Fruit fly (Drosophila melanogaster): Measurements from ENCODE around the gene pasi1.

The pasi1 gene

DNA sequence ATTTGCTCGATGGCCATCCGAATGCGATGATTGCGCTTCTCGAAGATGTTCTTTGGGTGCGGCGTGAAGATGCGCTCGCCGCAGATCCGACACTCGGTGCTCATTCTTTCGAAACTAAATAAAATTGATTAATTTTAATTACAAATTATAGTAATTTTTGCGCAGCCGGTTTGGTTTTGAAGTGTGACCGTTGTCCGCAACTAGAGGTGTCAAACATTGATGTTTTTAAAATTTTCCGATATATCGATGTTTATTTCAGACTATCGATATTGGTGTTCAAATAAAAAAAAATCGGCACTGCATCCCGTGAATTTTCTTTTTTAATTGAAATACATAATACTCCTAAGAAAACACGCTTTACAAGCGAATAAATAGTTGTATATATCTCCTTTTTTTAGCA is 14.1 kb downstream of the pasi1 start, which contains the start of gene Odj (continued):
- TF ChIP-seq sna (GFP tag; IDR thresholded peaks at IDR 0.05; ENCODE audit: partially characterized antibody) (peak; percentile 93), Sin3A (optimal IDR thresholded peaks at IDR 0.05) (no peak), CG14050 (GFP tag; IDR thresholded peaks at IDR 0.05) (no peak), unpg (GFP tag; optimal IDR thresholded peaks at IDR 0.05) (no peak), prd (optimal IDR thresholded peaks at IDR 0.05) (no peak), prd (GFP tag; IDR thresholded peaks at IDR 0.05) (no peak), Atf6 (GFP tag; IDR thresholded peaks at IDR 0.05) (0 out of 2 replicates have a peak, but pooled peaks have one; percentile 14), CG32532 (GFP tag; IDR thresholded peaks at IDR 0.05) (no peak; the same call in 1 of the 2 replicates), CG4730 (GFP tag; IDR thresholded peaks at IDR 0.05) (no peak), Fer2 (tag; optimal IDR thresholded peaks at IDR 0.05) (no peak), tap (tag; optimal IDR thresholded peaks at IDR 0.05) (no peak), Poxn (GFP tag; IDR thresholded peaks at IDR 0.05) (no peak), Dad (GFP tag; optimal IDR thresholded peaks at IDR 0.05) (no peak), CG1603 (tag; optimal IDR thresholded peaks at IDR 0.05) (peak; percentile 41), CG14860 (GFP tag; IDR thresholded peaks at IDR 0.05; ENCODE audit: partially characterized antibody) (peak; percentile 85), corto (GFP tag; optimal IDR thresholded peaks at IDR 0.05) (no peak), CG6765 (GFP tag; optimal IDR thresholded peaks at IDR 0.05) (no peak), Atf-2 (GFP tag; optimal IDR thresholded peaks at IDR 0.05) (no peak), dmrt11E (tag; optimal IDR thresholded peaks at IDR 0.05) (no peak), dimm (GFP tag; IDR thresholded peaks at IDR 0.05) (no peak), CG7786 (GFP tag; optimal IDR thresholded peaks at IDR 0.05) (no peak), chm (GFP tag; IDR thresholded peaks at IDR 0.05) (0 out of 2 replicates have a peak, but pooled peaks have one; percentile 33), sr (GFP tag; IDR thresholded peaks at IDR 0.05) (no peak), ssp (GFP tag; IDR thresholded peaks at IDR 0.05) (no peak), stwl (tag; optimal IDR thresholded peaks at IDR 0.05) (peak; percentile 80), CG30431 (GFP tag; optimal IDR thresholded peaks at IDR 0.05) (no peak), peb (GFP tag; IDR thresholded peaks at IDR 0.05) (no peak), CG4424 (GFP tag; optimal IDR thresholded peaks at IDR 0.05) (no peak), CG33213 (GFP tag; optimal IDR thresholded peaks at IDR 0.05) (no peak), vfl (GFP tag; optimal IDR thresholded peaks at IDR 0.05) (no peak), CG12071 (GFP tag; optimal IDR thresholded peaks at IDR 0.05) (no peak), D19B (GFP tag; optimal IDR thresholded peaks at IDR 0.05) (no peak), CG10274 (GFP tag; optimal IDR thresholded peaks at IDR 0.05) (no peak), grau (tag; optimal IDR thresholded peaks at IDR 0.05) (no peak), CG4820 (GFP tag; optimal IDR thresholded peaks at IDR 0.05) (no peak), D (optimal IDR thresholded peaks at IDR 0.05) (no peak), D (GFP tag; optimal IDR thresholded peaks at IDR 0.05) (no peak), CG9437 (GFP tag; optimal IDR thresholded peaks at IDR 0.05) (no peak), Taf1 (GFP tag; IDR thresholded peaks at IDR 0.05) (no peak), nau (GFP tag; optimal IDR thresholded peaks at IDR 0.05) (no peak), wdn (GFP tag; IDR thresholded peaks at IDR 0.05) (no peak), HLH3B (GFP tag; IDR thresholded peaks at IDR 0.05) (no peak), CG8944 (GFP tag; optimal IDR thresholded peaks at IDR 0.05) (no peak), MTF-1 (GFP tag; optimal IDR thresholded peaks at IDR 0.05; ENCODE audit: borderline replicate concordance) (no peak), CG4282 (GFP tag; optimal IDR thresholded peaks at IDR 0.05) (no peak), CG18476 (GFP tag; optimal IDR thresholded peaks at IDR 0.05) (no peak), gem (tag; optimal IDR thresholded peaks at IDR 0.05) (peak; percentile 23), ab (GFP tag; optimal IDR thresholded peaks at IDR 0.05) (no peak), CG15514 (GFP tag; optimal IDR thresholded peaks at IDR 0.05) (peak; percentile 25), CG13296 (GFP tag; optimal IDR thresholded peaks at IDR 0.05) (no peak), mirr (GFP tag; optimal IDR thresholded peaks at IDR 0.05) (no peak), CG6683 (GFP tag; optimal IDR thresholded peaks at IDR 0.05) (no peak), ash1 (GFP tag; optimal IDR thresholded peaks at IDR 0.05) (no peak)

Data from whole organism, embryonic.